Fruit fly (Drosophila melanogaster) whole organism, pupa: Measurements from ENCODE around the gene Gcna.

Experiments used
- CG10348 ChIP-seq: fragments of 200-800 bp; sonication (Bioruptor generic); IDR thresholded peaks from 2 replicates; pipeline ENCODE4 v1.3.6; 2022; ENCODE audit warnings: missing biosample characterization, missing genetic modification characterization
- CG12605 ChIP-seq: fragments of 200-800 bp; sonication (Bioruptor generic); IDR thresholded peaks from 2 replicates; pipeline ENCODE4 v1.3.6; 2022; ENCODE audit warnings: missing biosample characterization, missing genetic modification characterization
- CG13204 ChIP-seq: fragments of 200-800 bp; sonication (Bioruptor generic); optimal IDR thresholded peaks from 2 replicates; lab custom pipeline; 2018; ENCODE audit warnings: missing biosample characterization, mild to moderate bottlenecking, missing genetic modification characterization, moderate library complexity
- CG14655 ChIP-seq: fragments of 200-800 bp; sonication (Bioruptor generic); optimal IDR thresholded peaks from 3 replicates; lab custom pipeline; 2017; ENCODE audit warnings: mild to moderate bottlenecking, missing biosample characterization, missing genetic modification reagents, missing genetic modification characterization
- CG15710 ChIP-seq: fragments of 200-800 bp; sonication (Bioruptor generic); optimal IDR thresholded peaks from 2 replicates; lab custom pipeline; 2018; ENCODE audit warnings: missing biosample characterization, mild to moderate bottlenecking, missing genetic modification characterization, moderate library complexity
- CG17806 ChIP-seq: fragments of 200-800 bp; sonication (Bioruptor generic); optimal IDR thresholded peaks from 2 replicates; lab custom pipeline; 2018; ENCODE audit warnings: missing biosample characterization, mild to moderate bottlenecking, missing genetic modification characterization, moderate library complexity
- CG32121 ChIP-seq: fragments of 200-800 bp; sonication (Bioruptor generic); IDR thresholded peaks from 2 replicates; pipeline ENCODE4 v1.3.6; 2022; ENCODE audit warnings: missing biosample characterization, missing genetic modification characterization
- CG34367 ChIP-seq: fragments of 200-800 bp; sonication (Bioruptor generic); optimal IDR thresholded peaks from 2 replicates; lab custom pipeline; 2018; ENCODE audit warnings: missing biosample characterization, mild to moderate bottlenecking, missing genetic modification characterization
- CG4496 ChIP-seq: fragments of 200-800 bp; sonication (Bioruptor generic); IDR thresholded peaks from 3 replicates; pipeline ENCODE4 v1.3.6; 2022; ENCODE audit warnings: missing biosample characterization, missing genetic modification characterization
- CG8159 ChIP-seq: fragments of 200-800 bp; sonication (Bioruptor generic); optimal IDR thresholded peaks from 3 replicates; lab custom pipeline; 2018; ENCODE audit warnings: missing biosample characterization, mild to moderate bottlenecking, missing genetic modification characterization, moderate library complexity
- CG8301 ChIP-seq: fragments of 200-800 bp; sonication (Bioruptor generic); optimal IDR thresholded peaks from 2 replicates; lab custom pipeline; 2018; ENCODE audit warnings: missing biosample characterization, mild to moderate bottlenecking, missing genetic modification characterization
- CG9948 ChIP-seq: fragments of 200-800 bp; sonication (Bioruptor generic); optimal IDR thresholded peaks from 2 replicates; lab custom pipeline; 2018; ENCODE audit warnings: missing biosample characterization, mild to moderate bottlenecking, missing genetic modification characterization, moderate library complexity
- D1 ChIP-seq: fragments of 200-800 bp; sonication (Bioruptor generic); optimal IDR thresholded peaks from 2 replicates; lab custom pipeline; 2018; ENCODE audit warnings: missing biosample characterization, mild to moderate bottlenecking, missing genetic modification characterization, moderate library complexity
- EcR ChIP-seq: fragments of 200-800 bp; sonication (Bioruptor generic); optimal IDR thresholded peaks from 3 replicates; lab custom pipeline; 2019; ENCODE audit warnings: missing biosample characterization, missing genetic modification characterization, mild to moderate bottlenecking, moderate library complexity, missing genetic modification reagents
- Ets98B ChIP-seq: fragments of 200-800 bp; sonication (Bioruptor generic); IDR thresholded peaks from 2 replicates; pipeline ENCODE4 v1.3.6; 2022; ENCODE audit warnings: missing biosample characterization, missing genetic modification characterization
- Pif1A ChIP-seq: fragments of 200-800 bp; sonication (Bioruptor generic); optimal IDR thresholded peaks from 3 replicates; lab custom pipeline; 2016; ENCODE audit warnings: missing biosample characterization, missing genetic modification characterization
- Pif1B ChIP-seq: fragments of 200-800 bp; sonication (Bioruptor generic); optimal IDR thresholded peaks from 3 replicates; lab custom pipeline; 2016; ENCODE audit warnings: missing biosample characterization, missing genetic modification characterization
- Snoo ChIP-seq: fragments of 200-800 bp; sonication (Bioruptor generic); optimal IDR thresholded peaks from 3 replicates; lab custom pipeline; 2017; ENCODE audit warnings: missing biosample characterization, mild to moderate bottlenecking, missing genetic modification characterization, inconsistent platforms
- fd96Ca ChIP-seq: fragments of 200-800 bp; sonication (Bioruptor generic); IDR thresholded peaks from 3 replicates; pipeline ENCODE4 v1.3.6; 2022; ENCODE audit warnings: missing biosample characterization, missing genetic modification characterization
- gl ChIP-seq: fragments of 200-800 bp; sonication (Bioruptor generic); optimal IDR thresholded peaks from 2 replicates; lab custom pipeline; 2018; ENCODE audit warnings: missing biosample characterization, mild to moderate bottlenecking, missing genetic modification characterization
- rn ChIP-seq: fragments of 200-800 bp; sonication (Bioruptor generic); IDR thresholded peaks from 2 replicates; pipeline ENCODE4 v1.3.6; 2022; ENCODE audit warnings: missing biosample characterization, missing genetic modification characterization

Gene Gcna

DNA sequence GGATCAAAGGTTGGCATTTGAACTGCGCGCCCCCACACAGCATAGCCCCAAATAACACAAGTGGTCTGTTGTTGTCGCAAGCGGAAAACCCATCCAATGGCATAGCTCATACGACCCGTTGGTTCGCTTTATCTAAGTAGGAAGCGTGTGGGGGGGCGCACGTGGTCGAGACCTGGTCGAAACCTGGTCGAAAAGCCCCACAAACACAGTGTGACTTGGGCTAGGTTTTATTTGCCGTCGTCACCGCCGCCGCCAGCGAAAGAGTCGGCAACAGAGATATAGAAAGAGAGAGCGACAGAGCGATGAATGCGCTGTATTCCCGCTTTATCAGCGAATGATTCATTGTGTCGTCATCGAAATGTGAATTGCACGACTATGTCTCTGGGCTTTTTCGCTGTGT is 22.8 kb downstream of the Gcna start:
- TF ChIP-seq D1 (tag; lab: Kevin White, UChicago): no peak
- no peak for TF ChIP-seq rn (GFP tag; lab: Robert Waterston, UW)
- TF ChIP-seq EcR (GFP tag; lab: Kevin White, UChicago): peak; percentile 31
- no peak for TF ChIP-seq CG4496 (GFP tag; lab: Robert Waterston, UW)
- peak; percentile 12; the same call in 1 of the 2 replicates for TF ChIP-seq Ets98B (GFP tag; lab: Robert Waterston, UW)
- TF ChIP-seq CG10348: no peak

DNA sequence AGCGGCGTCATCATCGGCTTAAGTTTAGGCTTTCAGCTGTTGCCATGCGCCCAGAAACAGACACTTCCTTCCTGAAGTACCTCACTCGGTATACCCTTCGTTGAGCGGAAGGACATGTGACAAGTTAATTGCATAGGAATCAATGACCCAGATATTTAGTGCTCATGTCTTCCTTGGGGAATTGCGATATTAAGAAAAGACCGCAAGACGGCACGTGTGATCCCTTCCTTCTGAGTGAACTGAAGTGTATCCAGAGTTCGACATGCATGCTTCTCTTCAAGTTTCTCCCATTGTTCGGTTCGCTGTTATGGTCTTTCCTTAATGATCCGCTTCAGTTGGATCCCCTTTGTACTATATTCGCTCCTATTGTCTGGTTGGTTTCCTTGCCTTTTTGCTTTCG is 25.1 kb downstream of the Gcna start:
- TF ChIP-seq CG12605 (GFP tag; lab: Robert Waterston, UW) (no peak), CG32121 (GFP tag; lab: Robert Waterston, UW) (no peak), Snoo (tag; lab: Kevin White, UChicago) (peak; percentile 79), Pif1A (GFP tag; lab: Kevin White, UChicago) (peak; percentile 84), gl (peak; percentile 82), CG8159 (tag; lab: Kevin White, UChicago) (peak; percentile 84), CG8301 (peak; percentile 60), CG4496 (GFP tag; lab: Robert Waterston, UW) (peak; percentile 73), D1 (tag; lab: Kevin White, UChicago) (peak; percentile 57), rn (GFP tag; lab: Robert Waterston, UW) (0 out of 2 replicates have a peak, but pooled peaks have one; percentile 35), EcR (GFP tag; lab: Kevin White, UChicago) (peak; percentile 88), CG15710 (tag; lab: Kevin White, UChicago) (peak; percentile 87), Pif1B (GFP tag; lab: Kevin White, UChicago) (peak; percentile 88), CG10348 (no peak), Ets98B (GFP tag; lab: Robert Waterston, UW) (peak; percentile 51), CG14655 (GFP tag; lab: Kevin White, UChicago) (peak; percentile 75), CG13204 (peak; percentile 63), fd96Ca (GFP tag; lab: Robert Waterston, UW) (peak; percentile 64; the same call in 2 of the 3 replicates), CG17806 (peak; percentile 83), CG9948 (tag; lab: Kevin White, UChicago) (peak; percentile 80), CG34367 (tag; lab: Kevin White, UChicago) (peak; percentile 87)
- TF ChIP-seq, all 21 proteins: peak for 18

DNA sequence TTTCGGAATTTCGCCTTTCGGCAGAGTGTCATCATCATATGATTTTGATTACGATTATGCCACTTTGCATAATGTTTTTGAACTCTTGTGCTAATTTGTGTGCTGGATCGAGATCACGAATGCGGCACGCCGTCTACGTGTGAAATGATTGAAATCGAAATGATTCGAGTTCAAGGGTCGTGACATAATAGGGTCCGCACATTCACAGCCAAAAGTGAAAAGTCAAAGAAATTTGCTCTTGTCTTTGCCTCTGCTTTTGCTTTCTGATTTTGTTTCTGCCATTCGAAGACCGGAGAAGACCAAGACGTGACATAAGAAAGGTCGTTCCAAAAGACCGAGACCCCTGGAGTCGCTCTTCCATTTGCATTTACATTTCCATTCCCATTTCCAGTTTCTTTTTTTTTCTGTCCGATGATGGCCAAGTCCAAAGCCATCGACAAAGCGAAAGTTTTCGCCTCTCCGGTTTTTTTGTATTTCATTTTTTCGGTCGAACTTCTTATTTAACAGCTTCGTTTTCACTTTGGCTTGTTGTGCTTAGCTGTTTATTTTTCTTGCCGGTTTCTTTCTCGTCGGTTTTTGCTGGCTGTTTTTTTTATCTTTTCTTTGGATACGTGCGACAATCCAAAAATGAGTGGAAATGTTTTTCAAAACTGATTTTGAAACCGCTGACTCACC is 30.8 kb downstream of the Gcna start:
- TF ChIP-seq CG34367 (tag; lab: Kevin White, UChicago) (no peak), CG4496 (GFP tag; lab: Robert Waterston, UW) (no peak), CG12605 (GFP tag; lab: Robert Waterston, UW) (no peak), CG9948 (tag; lab: Kevin White, UChicago) (no peak)
- TF ChIP-seq, all 21 proteins: peak for 0

DNA sequence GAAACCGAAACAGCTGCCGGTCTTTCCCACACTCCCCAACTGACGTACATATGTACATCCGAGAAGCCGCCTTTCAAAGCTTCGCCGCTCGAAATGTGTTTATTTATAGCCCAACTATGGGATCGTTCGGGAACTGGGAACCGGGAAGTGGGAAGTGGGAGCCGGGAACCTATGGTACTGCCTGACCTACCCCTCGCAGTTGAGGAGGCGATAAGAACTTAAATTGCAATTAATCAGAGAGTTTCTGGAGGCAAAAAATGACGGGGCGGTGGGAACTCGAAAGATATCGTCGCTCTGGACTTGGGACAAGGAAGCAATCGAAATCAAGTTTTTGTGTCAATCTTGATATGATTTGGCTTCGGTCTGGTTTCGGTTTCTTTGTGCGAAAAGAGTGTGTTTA is 32.9 kb downstream of the Gcna start:
- TF ChIP-seq CG15710 (tag; lab: Kevin White, UChicago) (no peak), EcR (GFP tag; lab: Kevin White, UChicago) (peak; percentile 29), Ets98B (GFP tag; lab: Robert Waterston, UW) (no peak), Pif1B (GFP tag; lab: Kevin White, UChicago) (no peak), fd96Ca (GFP tag; lab: Robert Waterston, UW) (no peak), gl (no peak), CG34367 (tag; lab: Kevin White, UChicago) (no peak), CG14655 (GFP tag; lab: Kevin White, UChicago) (no peak)

DNA sequence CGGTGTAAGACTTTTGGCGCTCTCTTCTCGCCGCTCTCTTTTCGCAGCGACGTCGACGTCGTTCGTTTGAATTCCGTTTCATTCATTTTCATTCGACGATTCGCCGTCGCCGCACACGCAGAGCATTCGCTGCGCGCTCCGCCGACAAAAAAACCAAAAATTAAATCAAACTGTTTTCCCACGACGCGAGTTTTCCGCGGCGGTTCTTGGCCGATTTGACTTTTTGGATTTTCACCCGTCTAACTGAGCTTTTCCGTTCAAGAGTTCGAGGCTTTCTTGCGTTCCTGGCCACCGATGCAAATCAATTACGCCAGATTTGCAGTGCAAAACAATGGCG is 34.4 kb downstream of the Gcna start:
- TF ChIP-seq Ets98B (GFP tag; lab: Robert Waterston, UW): no peak
- TF ChIP-seq D1 (tag; lab: Kevin White, UChicago): no peak
- no peak for TF ChIP-seq CG13204
- no peak for TF ChIP-seq CG15710 (tag; lab: Kevin White, UChicago)
- no peak for TF ChIP-seq Pif1B (GFP tag; lab: Kevin White, UChicago)
- TF ChIP-seq CG4496 (GFP tag; lab: Robert Waterston, UW): no peak
- no peak for TF ChIP-seq CG8301
- TF ChIP-seq EcR (GFP tag; lab: Kevin White, UChicago): no peak
- no peak for TF ChIP-seq Snoo (tag; lab: Kevin White, UChicago)

DNA sequence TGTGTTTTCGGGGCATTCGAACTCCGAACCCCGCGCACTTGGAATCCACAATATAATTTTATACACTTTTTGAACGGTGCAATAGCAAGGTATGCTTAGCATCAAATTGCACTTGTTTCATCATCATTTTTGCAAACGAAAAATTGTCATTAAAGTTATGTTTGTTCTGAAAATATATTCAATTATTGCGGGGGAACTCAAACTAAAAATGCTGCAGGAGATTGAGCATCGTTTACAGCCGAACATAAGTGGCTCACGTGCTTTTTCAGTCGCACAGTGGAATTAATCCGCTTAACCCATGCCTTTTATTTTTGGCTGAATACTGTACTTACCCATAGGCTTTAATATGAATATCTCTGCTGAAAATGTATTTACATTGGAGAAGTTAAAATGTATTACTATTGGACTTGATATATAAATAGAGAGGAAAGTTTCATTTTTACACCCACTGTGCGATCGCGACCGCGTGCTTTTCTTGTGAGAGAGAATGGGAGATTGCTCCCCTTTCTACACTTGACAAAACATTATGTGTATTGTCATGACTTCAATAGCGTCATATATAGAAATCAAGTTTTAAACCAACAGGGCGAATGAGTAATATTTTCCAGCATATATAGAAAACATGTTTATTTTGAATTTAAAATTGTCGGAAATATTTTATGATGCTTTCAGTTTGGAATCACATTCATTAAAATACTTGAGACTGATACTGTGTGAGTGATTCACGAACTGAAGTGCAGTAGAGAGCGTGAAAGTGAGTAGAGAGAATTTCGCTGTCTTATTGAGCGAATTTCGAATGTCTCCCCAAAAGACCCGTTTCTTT is 35.0 kb downstream of the Gcna start:
- TF ChIP-seq CG9948 (tag; lab: Kevin White, UChicago) (peak; percentile 97), CG12605 (GFP tag; lab: Robert Waterston, UW) (peak; percentile 99), Snoo (tag; lab: Kevin White, UChicago) (peak; percentile 98), CG17806 (peak; percentile 99), CG15710 (tag; lab: Kevin White, UChicago) (peak; percentile 95), CG32121 (GFP tag; lab: Robert Waterston, UW) (peak; percentile 99), Pif1A (GFP tag; lab: Kevin White, UChicago) (peak; percentile 99), CG10348 (peak; percentile 94), CG14655 (GFP tag; lab: Kevin White, UChicago) (peak; percentile 98), rn (GFP tag; lab: Robert Waterston, UW) (peak; percentile 98), Ets98B (GFP tag; lab: Robert Waterston, UW) (peak; percentile 99), CG13204 (peak; percentile 87), CG34367 (tag; lab: Kevin White, UChicago) (peak; percentile 98), fd96Ca (GFP tag; lab: Robert Waterston, UW) (peak; percentile 99), CG4496 (GFP tag; lab: Robert Waterston, UW) (peak; percentile 100), CG8159 (tag; lab: Kevin White, UChicago) (peak; percentile 98), CG8301 (peak; percentile 98), Pif1B (GFP tag; lab: Kevin White, UChicago) (peak; percentile 99), EcR (GFP tag; lab: Kevin White, UChicago) (peak; percentile 67), gl (peak; percentile 96), D1 (tag; lab: Kevin White, UChicago) (peak; percentile 89)
